Fruit fly (Drosophila melanogaster) Kc167 (cell line): ENCODE results near the gene mre11.

Source experiments
- h ChIP-seq: fragments of >200 bp; optimal IDR thresholded peaks from 3 replicates; lab custom pipeline; 2018; ENCODE audit warnings: missing external identifiers
- insv ChIP-seq: fragments of >200 bp; optimal IDR thresholded peaks from 3 replicates; lab custom pipeline; 2018; ENCODE audit warnings: missing external identifiers

DNA sequence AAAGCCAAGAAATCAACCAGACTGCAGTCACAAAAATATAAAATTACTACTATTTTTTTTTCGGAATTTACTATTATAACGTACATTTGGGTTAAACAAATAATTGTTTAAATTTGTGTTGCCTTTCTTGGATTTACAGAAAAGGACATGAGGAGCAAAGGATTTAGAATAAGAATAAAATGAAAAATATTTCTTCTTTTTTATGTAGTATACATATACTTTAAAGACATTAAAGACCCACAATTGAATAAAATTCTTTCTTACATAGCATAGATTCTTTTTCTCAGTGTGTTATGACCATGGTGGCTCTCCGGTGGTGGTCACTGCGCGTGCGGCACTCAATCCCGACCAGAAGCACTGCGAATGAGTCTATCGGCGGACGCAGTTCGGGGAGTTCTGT is 37.3 kb downstream of the mre11 start:
- no peak for TF ChIP-seq insv (lab: Kevin White, UChicago)
- no peak for TF ChIP-seq h (lab: Kevin White, UChicago)
